Fruit fly (Drosophila melanogaster) whole organism, embryonic: ENCODE results near the gene kirre.

Experiments used
- BtbVII ChIP-seq: fragments of 200-800 bp; sonication (Bioruptor generic); optimal IDR thresholded peaks from 3 replicates; lab custom pipeline; 2017; ENCODE audit warnings: missing biosample characterization, mild to moderate bottlenecking, missing genetic modification characterization
- C15 ChIP-seq: fragments of 200-800 bp; sonication (Bioruptor generic); IDR thresholded peaks from 3 replicates; pipeline ENCODE4 v1.3.6; 2022; ENCODE audit warnings: missing biosample characterization, missing genetic modification characterization
- CG15601 ChIP-seq: fragments of 200-800 bp; sonication (Bioruptor generic); optimal IDR thresholded peaks from 3 replicates; lab custom pipeline; 2019; ENCODE audit warnings: missing biosample characterization, mild to moderate bottlenecking, missing genetic modification characterization, moderate library complexity
- CG17186 ChIP-seq: fragments of 200-800 bp; sonication (Bioruptor generic); optimal IDR thresholded peaks from 3 replicates; lab custom pipeline; 2017; ENCODE audit warnings: missing biosample characterization, missing genetic modification reagents, missing genetic modification characterization
- CG30020 ChIP-seq: fragments of 200-800 bp; optimal IDR thresholded peaks from 2 replicates; lab custom pipeline; 2019; ENCODE audit warnings: missing biosample characterization, mild to moderate bottlenecking, missing genetic modification characterization, moderate library complexity
- CG33213 ChIP-seq: fragments of 200-800 bp; sonication (Bioruptor generic); optimal IDR thresholded peaks from 3 replicates; lab custom pipeline; 2016; ENCODE audit warnings: missing biosample characterization, missing genetic modification characterization
- CG4730 ChIP-seq: fragments of 200-800 bp; sonication (Bioruptor generic); IDR thresholded peaks from 2 replicates; pipeline ENCODE4 v1.3.6; 2022; ENCODE audit warnings: missing biosample characterization, missing genetic modification characterization
- CG4854 ChIP-seq: fragments of 200-800 bp; sonication (Bioruptor generic); optimal IDR thresholded peaks from 2 replicates; lab custom pipeline; 2016; ENCODE audit warnings: missing biosample characterization, missing genetic modification characterization, inconsistent platforms
- CG5953 ChIP-seq: fragments of 200-800 bp; sonication (Bioruptor generic); IDR thresholded peaks from 2 replicates; pipeline ENCODE4 v1.3.6; 2022; ENCODE audit warnings: missing biosample characterization, missing genetic modification characterization
- CG6272 ChIP-seq: fragments of 200-800 bp; sonication (Bioruptor generic); IDR thresholded peaks from 2 replicates; pipeline ENCODE4 v1.3.6; 2022; ENCODE audit warnings: missing biosample characterization, missing genetic modification characterization
- CG6683 ChIP-seq: fragments of 200-800 bp; sonication (Bioruptor generic); optimal IDR thresholded peaks from 2 replicates; lab custom pipeline; 2017; ENCODE audit warnings: missing biosample characterization, mild to moderate bottlenecking, missing genetic modification characterization, missing genetic modification reagents
- CG7271 ChIP-seq: fragments of 200-800 bp; sonication (Bioruptor generic); optimal IDR thresholded peaks from 2 replicates; lab custom pipeline; 2018; ENCODE audit warnings: missing biosample characterization, mild to moderate bottlenecking, missing genetic modification characterization, moderate library complexity
- CG7357 ChIP-seq: fragments of 200-800 bp; sonication (Bioruptor generic); IDR thresholded peaks from 3 replicates; pipeline ENCODE4 v1.3.6; 2022; ENCODE audit warnings: missing biosample characterization, missing genetic modification characterization
- CG8281 ChIP-seq: fragments of 200-800 bp; sonication (Bioruptor generic); optimal IDR thresholded peaks from 2 replicates; lab custom pipeline; 2018; ENCODE audit warnings: missing biosample characterization, mild to moderate bottlenecking, missing genetic modification characterization, moderate library complexity
- CG9437 ChIP-seq: fragments of 200-800 bp; sonication (Bioruptor generic); optimal IDR thresholded peaks from 2 replicates; lab custom pipeline; 2018; ENCODE audit warnings: missing biosample characterization, mild to moderate bottlenecking, missing genetic modification characterization
- CTCF ChIP-seq: fragments of 200-800 bp; sonication (Bioruptor generic); optimal IDR thresholded peaks from 2 replicates; lab custom pipeline; 2017; ENCODE audit warnings: missing biosample characterization, mild to moderate bottlenecking, missing genetic modification characterization, moderate library complexity
- E2f1 ChIP-seq: fragments of 200-800 bp; sonication (Bioruptor generic); IDR thresholded peaks from 2 replicates; pipeline ENCODE4 v1.3.6; 2022; ENCODE audit warnings: missing biosample characterization, missing genetic modification characterization
- Ets65A ChIP-seq: fragments of 200-800 bp; sonication (Bioruptor generic); peaks from one replicate; lab custom pipeline; 2016; ENCODE audit warnings: missing biosample characterization, missing genetic modification characterization
- Gsc ChIP-seq: fragments of 200-800 bp; sonication (Bioruptor generic); IDR thresholded peaks from 2 replicates; pipeline ENCODE4 v1.3.6; 2022; ENCODE audit warnings: missing biosample characterization, missing genetic modification characterization
- Hr3 ChIP-seq: fragments of 200-800 bp; sonication (Bioruptor generic); optimal IDR thresholded peaks from 3 replicates; lab custom pipeline; 2016; ENCODE audit warnings: missing biosample characterization, missing genetic modification characterization
- MTF-1 ChIP-seq: fragments of 200-800 bp; sonication (Bioruptor generic); optimal IDR thresholded peaks from 2 replicates; lab custom pipeline; 2018; ENCODE audit warnings: missing biosample characterization, mild to moderate bottlenecking, missing genetic modification characterization, borderline replicate concordance
- Mes4 ChIP-seq: fragments of 200-800 bp; sonication (Bioruptor generic); optimal IDR thresholded peaks from 2 replicates; lab custom pipeline; 2016; ENCODE audit warnings: missing biosample characterization, missing genetic modification characterization
- NC2α ChIP-seq: fragments of 200-800 bp; sonication (Bioruptor generic); optimal IDR thresholded peaks from 2 replicates; lab custom pipeline; 2016; ENCODE audit warnings: missing biosample characterization, missing genetic modification characterization
- Nf-YA ChIP-seq: fragments of 200-800 bp; sonication (Bioruptor generic); IDR thresholded peaks from 2 replicates; pipeline ENCODE4 v1.3.6; 2022; ENCODE audit warnings: missing biosample characterization, missing genetic modification characterization
- Sin3A ChIP-seq: fragments of >200 bp; optimal IDR thresholded peaks from 2 replicates; lab custom pipeline; 2018
- Sox102F ChIP-seq: fragments of 200-800 bp; sonication (Bioruptor generic); optimal IDR thresholded peaks from 2 replicates; lab custom pipeline; 2018; ENCODE audit warnings: missing biosample characterization, mild to moderate bottlenecking, missing genetic modification characterization, moderate library complexity
- Stat92E ChIP-seq, 3 experiments: fragments of >200 bp in 2 of 3; fragments of 200-800 bp in 1 of 3; sonication (Bioruptor generic) in 1 of 3; optimal IDR thresholded peaks; 2 replicates each; lab custom pipeline; 2017 to 2019; ENCODE audit warnings: missing biosample characterization in 3 of 3, missing genetic modification characterization in 3 of 3, mild to moderate bottlenecking in 1 of 3, moderate library complexity in 1 of 3
- Trl ChIP-seq, 3 experiments: fragments of >200 bp in 2 of 3; fragments of 200-800 bp in 1 of 3; sonication (Bioruptor generic) in 1 of 3; optimal IDR thresholded peaks; 2 replicates in 1 of 3; 3 replicates in 2 of 3; lab custom pipeline; 2016 to 2017; ENCODE audit warnings: missing biosample characterization in 1 of 3, missing genetic modification characterization in 1 of 3
- bowl ChIP-seq: fragments of 200-800 bp; sonication (Bioruptor generic); IDR thresholded peaks from 2 replicates; pipeline ENCODE4 v1.3.6; 2022; ENCODE audit warnings: missing biosample characterization, missing genetic modification characterization
- chinmo ChIP-seq: fragments of 200-800 bp; sonication (Bioruptor generic); IDR thresholded peaks from 4 replicates; pipeline ENCODE4 v1.3.6; 2022; ENCODE audit warnings: missing biosample characterization, missing genetic modification characterization; ENCODE audit not compliant: partially characterized antibody
- emc ChIP-seq: fragments of 200-800 bp; sonication (Bioruptor generic); optimal IDR thresholded peaks from 2 replicates; lab custom pipeline; 2016; ENCODE audit warnings: missing biosample characterization, missing genetic modification characterization
- eve ChIP-seq, 2 experiments: fragments of >200 bp; optimal IDR thresholded peaks; 2 replicates each; lab custom pipeline; 2017; ENCODE audit warnings: missing biosample characterization in 2 of 2, missing genetic modification characterization in 2 of 2
- exex ChIP-seq: fragments of 200-800 bp; sonication (Bioruptor generic); optimal IDR thresholded peaks from 4 replicates; lab custom pipeline; 2018; ENCODE audit warnings: missing biosample characterization, mild to moderate bottlenecking, missing genetic modification characterization, moderate library complexity
- fu2 ChIP-seq: fragments of 200-800 bp; sonication (Bioruptor generic); optimal IDR thresholded peaks from 2 replicates; lab custom pipeline; 2016; ENCODE audit warnings: missing biosample characterization, missing genetic modification characterization
- gce ChIP-seq: fragments of 200-800 bp; sonication (Bioruptor generic); IDR thresholded peaks from 3 replicates; pipeline ENCODE4 v1.3.6; 2022; ENCODE audit warnings: missing biosample characterization, missing genetic modification characterization
- grn ChIP-seq: fragments of 200-800 bp; sonication (Bioruptor generic); optimal IDR thresholded peaks from 3 replicates; lab custom pipeline; 2017; ENCODE audit warnings: missing biosample characterization, missing genetic modification characterization
- kah ChIP-seq: fragments of 200-800 bp; sonication (Bioruptor generic); optimal IDR thresholded peaks from 2 replicates; lab custom pipeline; 2018; ENCODE audit warnings: missing biosample characterization, mild to moderate bottlenecking, missing genetic modification characterization
- nmo ChIP-seq: fragments of 200-800 bp; sonication (Bioruptor generic); optimal IDR thresholded peaks from 2 replicates; lab custom pipeline; 2018; ENCODE audit warnings: missing biosample characterization, mild to moderate bottlenecking, missing genetic modification characterization, moderate library complexity
- org-1 ChIP-seq: fragments of 200-800 bp; sonication (Bioruptor generic); optimal IDR thresholded peaks from 2 replicates; lab custom pipeline; 2017; ENCODE audit warnings: missing biosample characterization, missing genetic modification characterization
- phol ChIP-seq: fragments of 200-800 bp; sonication (Bioruptor generic); optimal IDR thresholded peaks from 3 replicates; lab custom pipeline; 2018; ENCODE audit warnings: missing biosample characterization, mild to moderate bottlenecking, missing genetic modification characterization, moderate library complexity
- psq ChIP-seq: fragments of 200-800 bp; sonication (Bioruptor generic); optimal IDR thresholded peaks from 2 replicates; lab custom pipeline; 2017; ENCODE audit warnings: missing biosample characterization, missing genetic modification characterization
- shn ChIP-seq: fragments of 200-800 bp; sonication (Bioruptor generic); optimal IDR thresholded peaks from 3 replicates; lab custom pipeline; 2016; ENCODE audit warnings: missing biosample characterization, missing genetic modification characterization
- stwl ChIP-seq: fragments of 200-800 bp; sonication (Bioruptor generic); optimal IDR thresholded peaks from 3 replicates; lab custom pipeline; 2018; ENCODE audit warnings: missing biosample characterization, mild to moderate bottlenecking, missing genetic modification characterization, moderate library complexity
- tgo ChIP-seq: fragments of 200-800 bp; sonication (Bioruptor generic); IDR thresholded peaks from 3 replicates; pipeline ENCODE4 v1.3.6; 2022; ENCODE audit warnings: missing biosample characterization, missing genetic modification characterization
- toy ChIP-seq: fragments of 200-800 bp; sonication (Bioruptor generic); IDR thresholded peaks from 2 replicates; pipeline ENCODE4 v1.3.6; 2022; ENCODE audit warnings: missing biosample characterization, missing genetic modification characterization
- tup ChIP-seq: fragments of 200-800 bp; sonication (Bioruptor generic); optimal IDR thresholded peaks from 2 replicates; lab custom pipeline; 2016; ENCODE audit warnings: missing biosample characterization, mild to moderate bottlenecking, missing genetic modification characterization, moderate library complexity
- unpg ChIP-seq: fragments of 200-800 bp; sonication (Bioruptor generic); optimal IDR thresholded peaks from 3 replicates; lab custom pipeline; 2018; ENCODE audit warnings: missing biosample characterization, mild to moderate bottlenecking, missing genetic modification characterization, moderate library complexity
- zen ChIP-seq: fragments of 200-800 bp; sonication (Bioruptor generic); optimal IDR thresholded peaks from 3 replicates; lab custom pipeline; 2018; ENCODE audit warnings: missing biosample characterization, mild to moderate bottlenecking, missing genetic modification characterization, moderate library complexity
- zen2 ChIP-seq: fragments of 200-800 bp; sonication (Bioruptor generic); IDR thresholded peaks from 3 replicates; pipeline ENCODE4 v1.3.6; 2022; ENCODE audit warnings: missing biosample characterization, missing genetic modification characterization; ENCODE audit not compliant: partially characterized antibody

kirre gene

dm6 chrX:3162405-3163256, 422.4 kb downstream of the kirre start (continued):
- TF ChIP-seq unpg (peak; percentile 96), Mes4 (GFP tag; lab: Kevin White, UChicago) (peak; percentile 93), kah (GFP tag; lab: Kevin White, UChicago) (peak; percentile 66), bowl (GFP tag; lab: Robert Waterston, UW) (peak; percentile 81; the same call in 1 of the 2 replicates), grn (GFP tag; lab: Kevin White, UChicago) (peak; percentile 76), org-1 (GFP tag; lab: Kevin White, UChicago) (peak; percentile 96), tup (GFP tag; lab: Kevin White, UChicago) (peak; percentile 77), CG15601 (tag; lab: Kevin White, UChicago) (peak; percentile 92), eve (GFP tag; optimal IDR thresholded peaks at IDR 0.05; lab: Kevin White, UChicago) (peak in 1 of 2 experiments; percentile 72), emc (GFP tag; lab: Kevin White, UChicago) (peak; percentile 46), Trl (optimal IDR thresholded peaks at IDR 0.05; lab: Kevin White, UChicago) (peak; percentile 32 to 86), Trl (GFP tag; optimal IDR thresholded peaks at IDR 0.05; lab: Kevin White, UChicago) (peak; percentile 90), C15 (peak; percentile 71; the same call in 2 of the 3 replicates), Ets65A (GFP tag; lab: Kevin White, UChicago) (peak; percentile 98), BtbVII (GFP tag; lab: Kevin White, UChicago) (peak; percentile 83), psq (GFP tag; lab: Kevin White, UChicago) (peak; percentile 96), CG8281 (tag; lab: Kevin White, UChicago) (peak; percentile 79), CG6272 (GFP tag; lab: Robert Waterston, UW) (peak; percentile 86), Hr3 (GFP tag; lab: Kevin White, UChicago) (peak; percentile 94), stwl (tag; lab: Kevin White, UChicago) (peak; percentile 32), Gsc (GFP tag; lab: Robert Waterston, UW) (peak; percentile 87), Sox102F (GFP tag; lab: Kevin White, UChicago) (peak; percentile 93), zen (peak; percentile 90), E2f1 (GFP tag; lab: Robert Waterston, UW) (peak; percentile 92), CG7357 (peak; percentile 85), toy (peak; percentile 56; the same call in 1 of the 2 replicates), CG5953 (peak; percentile 91), nmo (peak; percentile 95), CG6683 (GFP tag; lab: Kevin White, UChicago) (peak; percentile 83), CG7271 (tag; lab: Kevin White, UChicago) (peak; percentile 86), Sin3A (no peak), chinmo (peak; percentile 67; the same call in 2 of the 4 replicates), phol (tag; lab: Kevin White, UChicago) (peak; percentile 95), CG17186 (peak; percentile 74), exex (tag; lab: Kevin White, UChicago) (no peak), CG9437 (GFP tag; lab: Kevin White, UChicago) (peak; percentile 86), CTCF (peak; percentile 47), CG4854 (GFP tag; lab: Kevin White, UChicago) (peak; percentile 84), zen2 (GFP tag; lab: Robert Waterston, UW) (0 out of 3 replicates have a peak, but pooled peaks have one; percentile 13), MTF-1 (peak; percentile 81), gce (GFP tag; lab: Robert Waterston, UW) (peak; percentile 84), shn (GFP tag; lab: Kevin White, UChicago) (peak; percentile 92), tgo (GFP tag; lab: Robert Waterston, UW) (peak; percentile 94), CG4730 (GFP tag; lab: Robert Waterston, UW) (peak; percentile 88), Stat92E (GFP tag; optimal IDR thresholded peaks at IDR 0.05; lab: Kevin White, UChicago) (peak in 1 of 3 experiments; percentile 82), CG33213 (peak; percentile 88), CG30020 (peak; percentile 41), Nf-YA (peak; percentile 83), NC2α (GFP tag; lab: Kevin White, UChicago) (peak; percentile 89), fu2 (GFP tag; lab: Kevin White, UChicago) (peak; percentile 75)
